Fruit fly (Drosophila melanogaster) Kc167 (cell line): ENCODE results near the gene hog.

Experiments
- Myc ChIP-seq: fragments of >200 bp; optimal IDR thresholded peaks from 2 replicates; lab custom pipeline; 2017; ENCODE audit warnings: missing external identifiers
- Sin3A ChIP-seq: fragments of >200 bp; optimal IDR thresholded peaks from 2 replicates; lab custom pipeline; 2018; ENCODE audit warnings: missing external identifiers
- h ChIP-seq: fragments of >200 bp; optimal IDR thresholded peaks from 3 replicates; lab custom pipeline; 2018; ENCODE audit warnings: missing external identifiers
- insv ChIP-seq: fragments of >200 bp; optimal IDR thresholded peaks from 3 replicates; lab custom pipeline; 2018; ENCODE audit warnings: missing external identifiers
- psq ChIP-seq: fragments of >200 bp; optimal IDR thresholded peaks from 2 replicates; lab custom pipeline; 2017; ENCODE audit warnings: missing external identifiers

DNA sequence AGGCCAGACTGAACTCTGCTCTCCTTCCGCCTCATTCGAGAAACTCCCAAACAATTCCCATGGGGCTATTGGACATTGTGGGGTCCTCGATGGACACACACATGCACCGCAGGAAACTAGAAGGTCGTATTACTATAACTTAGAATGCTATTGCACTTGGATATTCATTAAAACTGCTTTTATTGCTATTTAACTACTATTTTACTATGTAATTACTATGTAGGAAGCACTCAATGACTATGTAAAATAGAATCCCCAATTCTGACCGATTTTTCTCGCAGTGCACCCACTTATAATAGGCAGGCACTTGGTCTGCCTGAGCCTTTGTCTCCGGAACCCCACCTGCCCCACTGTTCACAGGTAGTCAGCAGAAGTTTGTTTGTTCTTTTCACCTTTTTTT is 6.3 kb upstream of the hog start:
- no peak for TF ChIP-seq psq
- no peak for TF ChIP-seq insv
- no peak for TF ChIP-seq Myc
- no peak for TF ChIP-seq h (lab: Kevin White, UChicago)
- TF ChIP-seq Sin3A (lab: Kevin White, UChicago), result no peak
